Fruit fly (Drosophila melanogaster) whole organism, prepupa: ENCODE results near the gene Nfs1.

Experiments
- CG11294 ChIP-seq: fragments of 200-800 bp; sonication (Bioruptor generic); IDR thresholded peaks from 2 replicates; pipeline ENCODE4 v1.3.6; 2022; ENCODE audit warnings: missing biosample characterization, missing genetic modification characterization
- CG15336 ChIP-seq: fragments of 200-800 bp; sonication (Bioruptor generic); IDR thresholded peaks from 2 replicates; pipeline ENCODE4 v1.3.6; 2022; ENCODE audit warnings: missing biosample characterization, missing genetic modification characterization
- CG1621 ChIP-seq: fragments of 200-800 bp; sonication (Bioruptor generic); optimal IDR thresholded peaks from 3 replicates; lab custom pipeline; 2018; ENCODE audit warnings: missing biosample characterization, mild to moderate bottlenecking, missing genetic modification characterization
- CG6163 ChIP-seq: fragments of 200-800 bp; sonication (Bioruptor generic); IDR thresholded peaks from 3 replicates; pipeline ENCODE4 v1.3.6; 2022; ENCODE audit warnings: missing biosample characterization, missing genetic modification characterization
- Eip75B ChIP-seq: fragments of 200-800 bp; sonication (Bioruptor generic); optimal IDR thresholded peaks from 3 replicates; lab custom pipeline; 2016; ENCODE audit warnings: missing biosample characterization, missing genetic modification characterization
- Lpt ChIP-seq: fragments of 200-800 bp; sonication (Bioruptor generic); optimal IDR thresholded peaks from 3 replicates; lab custom pipeline; 2016; ENCODE audit warnings: missing biosample characterization, missing genetic modification characterization
- achi ChIP-seq: fragments of 200-800 bp; sonication (Bioruptor generic); optimal IDR thresholded peaks from 3 replicates; lab custom pipeline; 2016; ENCODE audit warnings: missing biosample characterization, missing genetic modification characterization
- eg ChIP-seq: fragments of 200-800 bp; sonication (Bioruptor generic); IDR thresholded peaks from 3 replicates; pipeline ENCODE4 v1.3.6; 2022; ENCODE audit warnings: missing biosample characterization, missing genetic modification characterization
- fkh ChIP-seq: fragments of 200-800 bp; sonication (Bioruptor generic); optimal IDR thresholded peaks from 3 replicates; lab custom pipeline; 2017; ENCODE audit warnings: missing biosample characterization, mild to moderate bottlenecking, missing genetic modification characterization, moderate library complexity

- TF ChIP-seq Lpt (GFP tag; lab: Kevin White, UChicago), result no peak
- TF ChIP-seq CG1621 (tag; lab: Kevin White, UChicago), result no peak
- no peak for TF ChIP-seq CG6163 (GFP tag; lab: Robert Waterston, UW)
- TF ChIP-seq CG11294 (GFP tag; lab: Robert Waterston, UW), result no peak
- TF ChIP-seq Eip75B (GFP tag; lab: Kevin White, UChicago), result no peak
- TF ChIP-seq fkh (GFP tag; lab: Kevin White, UChicago), result no peak
- no peak for TF ChIP-seq CG15336
- no peak for TF ChIP-seq eg (GFP tag; lab: Robert Waterston, UW)
- TF ChIP-seq achi (GFP tag; lab: Kevin White, UChicago), result no peak
Observed at dm6 chr2L:12027435-12027834, 28.0 kb downstream of the Nfs1 start, which contains the start of gene dmGlut.
